Worm (Caenorhabditis elegans) whole organism, L4/young adult: ENCODE results near the gene T23F2.2.

Experiments
- W03F9.2 ChIP-seq: fragments of 150-350 bp; optimal IDR thresholded peaks from 2 replicates; lab custom pipeline; 2014; ENCODE audit warnings: missing biosample characterization, missing genetic modification characterization
- dao-5 ChIP-seq: sonication (generic microtip); optimal IDR thresholded peaks from 2 replicates; lab custom pipeline; 2016; ENCODE audit warnings: missing genotype, missing genetic modification characterization, moderate library complexity, missing compliant biosample characterization
- him-1 ChIP-seq: sonication (generic microtip); optimal IDR thresholded peaks from 2 replicates; lab custom pipeline; 2016; ENCODE audit warnings: missing genotype, missing genetic modification reagents, missing genetic modification characterization, missing compliant biosample characterization

The T23F2.2 gene

ce11 chrX:5505148-5505547 is at the start of gene T23F2.2:
TSS of gene T23F2.2 (minus strand) at chrX:5505248.
- TF ChIP-seq W03F9.2 (no peak), him-1 (tag; lab: Kevin White, UChicago) (no peak), dao-5 (tag; lab: Kevin White, UChicago) (no peak)

ce11 chrX:5552652-5553051 is 47.6 kb upstream of the T23F2.2 start, which contains the start of gene ifta-1:
TSS of gene ifta-1 (minus strand) at chrX:5552752.
- no peak for TF ChIP-seq dao-5 (tag; lab: Kevin White, UChicago)
- no peak for TF ChIP-seq W03F9.2
- no peak for TF ChIP-seq him-1 (tag; lab: Kevin White, UChicago)

DNA sequence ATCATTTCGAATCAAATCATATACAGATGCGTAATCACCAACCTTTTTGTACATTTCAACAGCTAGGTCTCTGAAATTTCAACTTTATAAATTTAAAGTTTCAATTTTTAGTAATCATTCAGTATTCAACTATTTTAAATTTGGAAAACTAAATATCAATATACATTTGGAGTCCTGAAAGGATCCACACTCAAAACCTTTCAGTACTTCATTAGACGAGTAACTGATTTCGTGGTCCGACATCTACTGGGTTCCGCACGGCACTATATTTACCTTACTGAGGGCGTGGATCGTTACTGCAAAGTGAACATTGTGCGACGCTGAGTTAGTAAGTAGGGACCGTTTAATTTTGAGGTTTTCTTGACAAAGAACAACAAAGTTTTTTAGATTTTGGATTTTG is 42.8 kb upstream of the T23F2.2 start:
- TF ChIP-seq W03F9.2, result no peak

DNA sequence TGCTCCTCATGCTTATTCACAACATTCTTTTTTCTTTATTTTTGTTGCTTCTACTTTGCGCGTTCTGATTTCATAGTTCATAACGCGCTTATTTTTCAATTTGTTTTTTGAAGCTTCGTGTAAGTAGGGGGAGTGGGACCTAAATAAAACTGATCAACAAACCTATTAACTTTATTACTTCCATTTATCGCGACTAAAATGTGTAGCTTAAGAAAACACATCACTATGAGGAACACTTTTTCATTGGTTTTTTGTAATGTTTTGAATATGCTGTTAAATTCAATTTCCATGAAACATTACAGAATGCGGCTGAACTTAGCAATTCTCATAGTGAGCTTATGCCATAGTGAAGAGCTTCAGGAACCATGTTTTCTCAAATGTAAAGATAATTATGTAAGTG is 38.6 kb upstream of the T23F2.2 start, which contains the start of gene C54G7.1:
TSS of gene C54G7.1 (plus strand) at position 301 of the 400 bp plus-strand sequence.
- TF ChIP-seq him-1 (tag; lab: Kevin White, UChicago) (no peak), W03F9.2 (no peak), dao-5 (tag; lab: Kevin White, UChicago) (no peak)

DNA sequence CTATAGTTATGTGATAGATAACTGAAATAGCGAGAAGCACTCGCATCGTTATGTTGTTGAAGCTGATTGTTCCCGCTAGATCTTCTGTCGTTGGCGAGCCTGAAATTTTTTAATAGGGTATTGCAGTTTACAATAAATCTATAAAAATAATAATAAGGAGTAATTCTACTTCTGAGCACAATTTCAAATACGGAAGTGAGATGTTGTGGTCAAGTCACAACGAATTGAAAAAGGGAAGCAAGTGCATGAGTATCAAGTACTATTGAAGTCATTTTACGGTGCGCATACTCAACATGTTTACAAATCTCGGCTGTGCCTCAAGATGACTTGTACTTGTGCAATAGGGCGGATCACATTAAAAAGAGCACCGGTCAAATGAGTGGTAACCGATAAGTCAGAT is 33.4 kb upstream of the T23F2.2 start, which contains the start of gene lgx-1:
TSS of gene lgx-1 (minus strand) at position 101 of the 400 bp plus-strand sequence.
- no peak for TF ChIP-seq him-1 (tag; lab: Kevin White, UChicago)
- no peak for TF ChIP-seq dao-5 (tag; lab: Kevin White, UChicago)
- TF ChIP-seq W03F9.2, result no peak

DNA sequence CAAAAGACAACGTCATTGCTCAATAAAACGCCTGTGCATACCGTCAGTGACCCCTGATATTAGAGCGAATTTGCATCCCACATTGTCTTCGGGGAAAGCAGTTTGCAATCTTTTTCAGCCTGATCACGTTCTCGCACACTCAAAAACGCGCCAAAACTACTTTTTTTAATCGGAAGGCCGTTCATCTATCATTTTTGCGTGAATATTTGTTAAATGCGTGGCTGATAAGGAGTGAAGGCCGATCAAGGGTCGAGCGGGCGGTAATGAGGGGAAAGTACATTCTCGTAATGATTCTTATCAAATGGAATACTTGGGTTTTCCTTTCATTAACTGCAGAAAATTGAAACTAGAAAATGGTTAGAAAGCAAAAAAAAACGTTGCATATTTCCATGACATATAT is 19.2 kb upstream of the T23F2.2 start:
- TF ChIP-seq him-1 (tag; lab: Kevin White, UChicago), result no peak
- no peak for TF ChIP-seq dao-5 (tag; lab: Kevin White, UChicago)
- no peak for TF ChIP-seq W03F9.2

DNA sequence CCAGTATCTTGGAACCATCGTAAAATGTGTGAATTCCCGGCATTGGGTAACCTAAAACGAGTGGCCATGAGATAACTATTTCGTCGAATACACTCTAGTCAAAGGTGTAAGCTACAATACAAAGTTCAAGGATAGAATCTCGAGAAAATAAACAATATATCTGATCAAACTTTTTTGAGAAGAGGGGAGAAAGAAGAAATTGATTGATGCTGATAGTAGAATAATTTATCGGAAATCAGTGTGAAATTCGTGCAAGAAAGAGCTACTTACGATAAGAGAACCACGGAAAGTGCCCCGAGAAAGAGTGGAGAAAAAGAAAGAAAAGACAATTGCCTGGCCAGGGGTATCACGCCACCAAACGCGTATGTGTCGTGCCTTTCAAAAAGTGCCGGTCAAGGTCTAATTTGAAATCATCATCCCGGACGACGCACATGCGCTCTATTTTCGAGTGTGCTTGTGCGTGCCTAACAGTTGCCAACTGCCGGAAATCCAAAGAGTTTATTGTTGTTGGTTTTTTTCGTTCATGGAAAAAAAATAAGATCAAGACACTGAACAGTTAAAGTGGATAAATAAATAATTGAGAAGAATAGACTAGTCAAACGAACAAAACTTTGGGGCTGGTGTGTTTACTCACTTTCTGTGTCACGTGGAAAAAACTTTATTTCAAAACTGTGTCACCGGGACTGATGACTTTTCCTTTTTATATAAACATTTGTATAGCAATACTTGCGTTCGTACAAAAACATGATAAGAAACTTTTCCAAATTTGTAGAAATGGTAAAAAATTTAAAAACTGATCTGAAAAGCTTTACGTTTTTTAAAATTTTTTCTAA is 17.9 kb upstream of the T23F2.2 start, which contains the start of gene mboa-3:
TSS of gene mboa-3 (minus strand) at position 51 of the 833 bp plus-strand sequence.
- TF ChIP-seq W03F9.2 (no peak), dao-5 (tag; lab: Kevin White, UChicago) (no peak), him-1 (tag; lab: Kevin White, UChicago) (no peak)

ce11 chrX:5519567-5519966 is 14.5 kb upstream of the T23F2.2 start:
- no peak for TF ChIP-seq W03F9.2
- TF ChIP-seq him-1 (tag; lab: Kevin White, UChicago), result no peak
- TF ChIP-seq dao-5 (tag; lab: Kevin White, UChicago), result no peak

DNA sequence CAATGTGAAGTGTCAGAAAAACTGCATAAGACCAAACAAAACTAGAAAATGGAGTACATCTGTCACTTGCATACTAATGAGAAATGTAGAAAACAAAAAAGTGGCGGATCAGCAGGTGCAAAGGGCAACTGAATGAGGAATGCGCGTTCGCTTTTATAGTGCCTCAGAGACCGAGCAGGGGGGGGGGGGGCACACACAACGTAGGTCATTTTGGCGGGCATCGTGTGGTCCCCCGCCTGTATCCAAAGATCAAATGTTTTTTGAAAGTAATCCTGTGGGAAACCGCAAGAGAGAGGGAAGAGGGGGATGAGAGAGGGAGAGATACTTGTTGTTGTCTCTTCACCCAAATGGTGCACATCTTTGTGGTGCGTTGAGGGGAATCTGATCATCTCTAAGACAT is 13.3 kb upstream of the T23F2.2 start:
- TF ChIP-seq him-1 (tag; lab: Kevin White, UChicago) (no peak), W03F9.2 (no peak), dao-5 (tag; lab: Kevin White, UChicago) (no peak)

DNA sequence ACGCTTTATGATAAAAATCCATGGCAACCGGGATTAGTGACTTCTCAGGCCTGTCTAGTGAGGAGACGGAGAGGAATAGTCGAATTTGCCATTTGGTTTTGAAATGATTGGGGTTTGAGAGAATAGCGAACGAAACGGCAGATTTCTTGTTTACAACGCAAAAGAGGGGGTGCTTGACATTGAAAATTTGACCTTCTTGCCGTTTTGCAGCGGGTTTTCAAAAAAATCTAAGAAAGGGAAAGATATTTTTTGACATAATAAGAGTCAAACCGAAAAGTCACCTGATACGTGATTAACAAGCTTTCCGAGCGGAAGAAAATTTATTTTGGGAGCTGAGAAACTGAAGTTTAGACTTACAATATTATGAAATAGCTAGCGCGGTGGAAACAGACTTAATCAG is 12.8 kb upstream of the T23F2.2 start:
- no peak for TF ChIP-seq him-1 (tag; lab: Kevin White, UChicago)
- no peak for TF ChIP-seq dao-5 (tag; lab: Kevin White, UChicago)
- no peak for TF ChIP-seq W03F9.2

- TF ChIP-seq W03F9.2 (no peak), dao-5 (tag; lab: Kevin White, UChicago) (no peak), him-1 (tag; lab: Kevin White, UChicago) (no peak)
Measured at ce11 chrX:5517063-5517462, 12.0 kb upstream of the T23F2.2 start, which contains the start of gene T23F2.5. TSS of gene T23F2.5 (minus strand) at chrX:5517163.

ce11 chrX:5516365-5516764 is 11.3 kb upstream of the T23F2.2 start:
- TF ChIP-seq him-1 (tag; lab: Kevin White, UChicago) (no peak), W03F9.2 (no peak), dao-5 (tag; lab: Kevin White, UChicago) (no peak)

DNA sequence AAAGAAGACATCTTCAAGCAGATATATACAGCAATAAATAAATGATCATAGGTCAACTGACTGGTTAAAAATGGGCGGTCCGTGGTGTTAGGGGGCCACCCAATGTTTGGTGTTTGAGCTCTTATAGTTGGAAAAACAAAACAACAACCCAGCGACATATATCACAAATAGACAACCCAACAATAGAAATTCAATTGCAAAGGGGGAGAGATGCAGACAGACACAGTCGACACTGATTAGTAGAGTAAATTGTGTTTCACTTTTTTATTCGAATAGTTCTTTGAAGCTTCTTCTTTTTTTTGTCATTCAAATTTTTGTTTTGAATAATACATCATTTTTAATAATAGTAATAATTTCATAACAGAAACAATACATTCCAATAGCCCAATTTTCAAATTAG is 10.4 kb upstream of the T23F2.2 start:
- TF ChIP-seq dao-5 (tag; lab: Kevin White, UChicago), result no peak
- TF ChIP-seq him-1 (tag; lab: Kevin White, UChicago), result no peak
- no peak for TF ChIP-seq W03F9.2

- TF ChIP-seq him-1 (tag; lab: Kevin White, UChicago), result no peak
- no peak for TF ChIP-seq W03F9.2
- no peak for TF ChIP-seq dao-5 (tag; lab: Kevin White, UChicago)
Measured at ce11 chrX:5514984-5515383, 9.9 kb upstream of the T23F2.2 start, which contains the start of gene T23F2.4. TSS of gene T23F2.4 (minus strand) at chrX:5515084.
